Worm (Caenorhabditis elegans): ENCODE data around the gene aff-1.

ce11 chrII:6897507-6897906 lies 34.0 kb upstream of the aff-1 start, which contains the start of gene C44B7.11:
- no peak for TF ChIP-seq mxl-1 (tag; optimal IDR thresholded peaks at IDR 0.05)
- no peak for TF ChIP-seq lag-1 (GFP tag; IDR thresholded peaks at IDR 0.05)
- TF ChIP-seq efl-1 (GFP tag; optimal IDR thresholded peaks at IDR 0.05): no peak
- TF ChIP-seq pha-4 (tag; optimal IDR thresholded peaks at IDR 0.05): no peak
